Worm (Caenorhabditis elegans) whole organism, L1 larva: ENCODE results near the gene Y47D3B.12.

Experiments used
- aha-1 ChIP-seq: fragments of 150-350 bp; optimal IDR thresholded peaks from 2 replicates; lab custom pipeline; 2014; ENCODE audit warnings: missing biosample characterization, missing genetic modification characterization
- ceh-82 ChIP-seq, 3 experiments: fragments of 150-350 bp in 1 of 3; sonication (generic microtip) in 2 of 3; optimal IDR thresholded peaks; 2 replicates each; lab custom pipeline; 2014 to 2017; ENCODE audit warnings: missing biosample characterization in 3 of 3, missing genetic modification characterization in 3 of 3
- egl-13 ChIP-seq: sonication (generic microtip); optimal IDR thresholded peaks from 2 replicates; lab custom pipeline; 2016; ENCODE audit warnings: missing genotype, missing genetic modification reagents, missing genetic modification characterization, missing compliant biosample characterization
- hlh-4 ChIP-seq: sonication (generic microtip); optimal IDR thresholded peaks from 2 replicates; lab custom pipeline; 2016; ENCODE audit warnings: mild to moderate bottlenecking, missing genetic modification characterization, missing compliant biosample characterization
- nhr-19 ChIP-seq: fragments of 200-800 bp; sonication (Bioruptor generic); conservative IDR thresholded peaks from 2 replicates; pipeline ENCODE4 v1.3.6; 2022; ENCODE audit warnings: missing genetic modification characterization, missing compliant biosample characterization
- nhr-77 ChIP-seq: fragments of 150-350 bp; optimal IDR thresholded peaks from 2 replicates; lab custom pipeline; 2014; ENCODE audit warnings: missing biosample characterization, missing genetic modification characterization
- pqm-1 ChIP-seq: sonication (generic microtip); optimal IDR thresholded peaks from 3 replicates; lab custom pipeline; 2017; ENCODE audit warnings: missing biosample characterization, missing genetic modification characterization
- unc-62 ChIP-seq: fragments of 150-350 bp; optimal IDR thresholded peaks from 2 replicates; lab custom pipeline; 2014; ENCODE audit warnings: missing biosample characterization, missing genetic modification reagents, missing genetic modification characterization
- ztf-11 ChIP-seq, 2 experiments: sonication (generic microtip); optimal IDR thresholded peaks; 2 replicates each; lab custom pipeline; 2016 to 2017; ENCODE audit warnings: missing genetic modification characterization in 2 of 2, missing biosample characterization in 1 of 2, missing compliant biosample characterization in 1 of 2

DNA sequence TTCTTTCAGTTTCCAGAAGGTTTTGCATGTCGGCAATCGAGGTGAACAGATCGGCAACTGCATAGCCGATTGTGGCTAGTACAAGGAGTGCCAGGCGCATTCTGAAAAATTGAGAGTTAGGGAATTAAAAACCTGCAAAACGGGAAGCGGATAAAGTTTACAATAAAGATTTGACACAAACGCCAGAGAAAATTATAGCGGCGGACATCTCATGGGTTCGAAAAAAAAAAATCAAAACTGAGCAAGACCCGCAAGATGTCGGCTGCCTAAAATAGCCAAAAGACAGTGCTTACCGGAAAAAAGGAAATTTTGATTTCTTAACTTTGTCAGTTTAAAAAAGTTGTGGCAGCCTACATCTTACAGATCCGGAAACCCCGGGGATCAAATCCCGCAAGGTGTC, 24.9 kb upstream of the Y47D3B.12 start, which contains the start of gene dpy-18:
- TF ChIP-seq unc-62 (no peak), pqm-1 (tag; lab: Kevin White, UChicago) (no peak), nhr-19 (GFP tag; lab: Robert Waterston, UW) (no peak), hlh-4 (tag; lab: Kevin White, UChicago) (no peak), ztf-11 (tag; optimal IDR thresholded peaks at IDR 0.05; lab: Kevin White, UChicago) (no peak), aha-1 (tag; lab: Kevin White, UChicago) (no peak), nhr-77 (tag; lab: Kevin White, UChicago) (no peak), egl-13 (tag; lab: Kevin White, UChicago) (no peak), ceh-82 (tag; optimal IDR thresholded peaks at IDR 0.05; lab: Kevin White, UChicago) (no peak)
